Worm (Caenorhabditis elegans) whole organism, L3 larva: ENCODE data around the gene K11G9.5.
A peak's percentile ranks its signal among the peaks of the same experiment; 100 is the strongest.

Experiments used
- R02D3.7 ChIP-seq: fragments of 150-350 bp; optimal IDR thresholded peaks from 2 replicates; lab custom pipeline; 2014; ENCODE audit warnings: missing biosample characterization, missing genetic modification characterization
- ZK546.5 ChIP-seq: sonication (generic microtip); optimal IDR thresholded peaks from 2 replicates; lab custom pipeline; 2017; ENCODE audit warnings: missing biosample characterization, missing genetic modification characterization
- ama-1 ChIP-seq: fragments of 150-350 bp; optimal IDR thresholded peaks from 2 replicates; lab custom pipeline; 2018
- ceh-16 ChIP-seq: sonication (generic microtip); optimal IDR thresholded peaks from 2 replicates; lab custom pipeline; 2017; ENCODE audit warnings: missing biosample characterization, missing genetic modification characterization
- ceh-28 ChIP-seq: fragments of 150-350 bp; optimal IDR thresholded peaks from 2 replicates; lab custom pipeline; 2014; ENCODE audit warnings: missing biosample characterization, missing genetic modification reagents, missing genetic modification characterization
- ceh-9 ChIP-seq: sonication (generic microtip); optimal IDR thresholded peaks from 2 replicates; lab custom pipeline; 2018; ENCODE audit warnings: missing biosample characterization, missing genetic modification characterization
- daf-12 ChIP-seq: fragments of 150-350 bp; optimal IDR thresholded peaks from 2 replicates; lab custom pipeline; 2014; ENCODE audit warnings: missing biosample characterization, missing genetic modification reagents, missing genetic modification characterization
- egl-27 ChIP-seq: sonication (generic microtip); optimal IDR thresholded peaks from 4 replicates; lab custom pipeline; 2017; ENCODE audit warnings: missing biosample characterization, missing genetic modification reagents, missing genetic modification characterization
- egl-5 ChIP-seq: fragments of 150-350 bp; optimal IDR thresholded peaks from 2 replicates; lab custom pipeline; 2017; ENCODE audit warnings: missing biosample characterization, missing genetic modification reagents, missing genetic modification characterization, inconsistent platforms
- elt-2 ChIP-seq: sonication (generic microtip); optimal IDR thresholded peaks from 2 replicates; lab custom pipeline; 2016; ENCODE audit warnings: missing genetic modification reagents, mild to moderate bottlenecking, missing genetic modification characterization, missing compliant biosample characterization
- fkh-10 ChIP-seq: sonication (generic microtip); optimal IDR thresholded peaks from 2 replicates; lab custom pipeline; 2017; ENCODE audit warnings: missing biosample characterization, missing genetic modification reagents, missing genetic modification characterization
- fos-1 ChIP-seq: fragments of 150-350 bp; optimal IDR thresholded peaks from 2 replicates; lab custom pipeline; 2014; ENCODE audit warnings: missing biosample characterization, missing genetic modification characterization
- hmg-11 ChIP-seq: sonication (generic microtip); optimal IDR thresholded peaks from 2 replicates; lab custom pipeline; 2016; ENCODE audit warnings: missing genetic modification characterization, missing compliant biosample characterization
- jun-1 ChIP-seq: fragments of 150-350 bp; optimal IDR thresholded peaks from 2 replicates; lab custom pipeline; 2014; ENCODE audit warnings: missing biosample characterization, missing genetic modification reagents, missing genetic modification characterization
- lin-15B ChIP-seq: fragments of 150-350 bp; optimal IDR thresholded peaks from 2 replicates; lab custom pipeline; 2014; ENCODE audit warnings: missing biosample characterization, missing genetic modification characterization
- lin-39 ChIP-seq: fragments of 150-350 bp; optimal IDR thresholded peaks from 2 replicates; lab custom pipeline; 2018; ENCODE audit warnings: missing biosample characterization, missing genetic modification reagents, missing genetic modification characterization
- nfya-1 ChIP-seq: sonication (generic microtip); optimal IDR thresholded peaks from 2 replicates; lab custom pipeline; 2017; ENCODE audit warnings: missing genetic modification characterization, mild to moderate bottlenecking, missing compliant biosample characterization, antibody characterized with exemption, moderate library complexity; ENCODE audit not compliant: insufficient read depth
- nhr-11 ChIP-seq: fragments of 150-350 bp; optimal IDR thresholded peaks from 2 replicates; lab custom pipeline; 2014; ENCODE audit warnings: missing biosample characterization, missing genetic modification characterization
- nhr-12 ChIP-seq: fragments of 150-350 bp; optimal IDR thresholded peaks from 2 replicates; lab custom pipeline; 2014; ENCODE audit warnings: missing biosample characterization, missing genetic modification characterization
- nhr-23 ChIP-seq: fragments of 150-350 bp; optimal IDR thresholded peaks from 2 replicates; lab custom pipeline; 2014; ENCODE audit warnings: missing biosample characterization, missing genetic modification reagents, missing genetic modification characterization
- nhr-237 ChIP-seq: fragments of 150-350 bp; optimal IDR thresholded peaks from 2 replicates; lab custom pipeline; 2014; ENCODE audit warnings: missing biosample characterization, missing genetic modification characterization
- nhr-43 ChIP-seq: sonication (generic microtip); optimal IDR thresholded peaks from 2 replicates; lab custom pipeline; 2016; ENCODE audit warnings: mild to moderate bottlenecking, missing genetic modification characterization, missing compliant biosample characterization; ENCODE audit not compliant: poor library complexity, severe bottlenecking
- nhr-67 ChIP-seq: fragments of 150-350 bp; optimal IDR thresholded peaks from 2 replicates; lab custom pipeline; 2014; ENCODE audit warnings: missing biosample characterization, missing genetic modification characterization
- pha-4 ChIP-seq: fragments of 150-350 bp; optimal IDR thresholded peaks from 2 replicates; lab custom pipeline; 2014; ENCODE audit warnings: missing biosample characterization, missing genetic modification reagents, missing genetic modification characterization
- pqm-1 ChIP-seq: fragments of 150-350 bp; optimal IDR thresholded peaks from 2 replicates; lab custom pipeline; 2017; ENCODE audit warnings: missing biosample characterization, missing genetic modification characterization, inconsistent platforms
- sea-2 ChIP-seq: fragments of 150-350 bp; sonication (generic microtip); optimal IDR thresholded peaks from 4 replicates; lab custom pipeline; 2014; ENCODE audit warnings: missing biosample characterization, missing genetic modification reagents, missing genetic modification characterization
- skn-1 ChIP-seq: fragments of 150-350 bp; optimal IDR thresholded peaks from 2 replicates; lab custom pipeline; 2014; ENCODE audit warnings: missing biosample characterization, missing genetic modification characterization
- snpc-4 ChIP-seq: fragments of 150-350 bp; optimal IDR thresholded peaks from 2 replicates; lab custom pipeline; 2014; ENCODE audit warnings: missing biosample characterization, missing genetic modification characterization
- tbx-2 ChIP-seq: sonication (generic microtip); optimal IDR thresholded peaks from 2 replicates; lab custom pipeline; 2016; ENCODE audit warnings: mild to moderate bottlenecking, missing genetic modification characterization, missing compliant biosample characterization
- unc-39 ChIP-seq: sonication (generic microtip); optimal IDR thresholded peaks from 4 replicates; lab custom pipeline; 2017; ENCODE audit warnings: missing biosample characterization, missing genetic modification characterization
- unc-62 ChIP-seq: fragments of 150-350 bp; sonication (generic microtip); optimal IDR thresholded peaks from 4 replicates; lab custom pipeline; 2014; ENCODE audit warnings: missing biosample characterization, missing genetic modification reagents, missing genetic modification characterization
- ztf-11 ChIP-seq: fragments of 150-350 bp; optimal IDR thresholded peaks from 2 replicates; lab custom pipeline; 2014; ENCODE audit warnings: missing biosample characterization, missing genetic modification characterization
- ztf-4 ChIP-seq: fragments of 150-350 bp; optimal IDR thresholded peaks from 2 replicates; lab custom pipeline; 2014; ENCODE audit warnings: missing biosample characterization, missing genetic modification characterization

K11G9.5 gene

ce11 chrV:6726279-6726678, 38.0 kb upstream of the K11G9.5 start:
- no peak for TF ChIP-seq nhr-237
- no peak for TF ChIP-seq nhr-12
- TF ChIP-seq egl-27 (tag; lab: Kevin White, UChicago) = no peak
- TF ChIP-seq sea-2 = no peak
- TF ChIP-seq unc-39 (tag; lab: Kevin White, UChicago) = no peak
- no peak for TF ChIP-seq R02D3.7
- TF ChIP-seq jun-1 (tag; lab: Kevin White, UChicago) = no peak
- TF ChIP-seq nhr-67 (tag; lab: Kevin White, UChicago) = no peak
- no peak for TF ChIP-seq tbx-2 (tag; lab: Kevin White, UChicago)
- TF ChIP-seq snpc-4 (tag; lab: Kevin White, UChicago) = no peak
- no peak for TF ChIP-seq fos-1
- TF ChIP-seq ama-1 (lab: Kevin White, UChicago) = no peak
- no peak for TF ChIP-seq nhr-43

ce11 chrV:6722378-6722777, 34.1 kb upstream of the K11G9.5 start, which contains the start of gene ZC487.2:
Gene ZC487.2 (minus strand): TSS chrV:6722478.
- TF ChIP-seq nfya-1 (no peak), jun-1 (tag; lab: Kevin White, UChicago) (no peak), fos-1 (no peak), ztf-11 (tag; lab: Kevin White, UChicago) (no peak), ztf-4 (tag; lab: Kevin White, UChicago) (no peak), ceh-16 (tag; lab: Kevin White, UChicago) (no peak), nhr-43 (no peak), pha-4 (no peak), sea-2 (no peak), egl-5 (tag; lab: Kevin White, UChicago) (no peak), unc-62 (no peak), ZK546.5 (tag; lab: Kevin White, UChicago) (no peak), nhr-67 (tag; lab: Kevin White, UChicago) (no peak), nhr-11 (tag; lab: Kevin White, UChicago) (no peak), lin-15B (tag; lab: Kevin White, UChicago) (no peak), fkh-10 (GFP tag; lab: Kevin White, UChicago) (no peak)

ce11 chrV:6718232-6718631, 29.9 kb upstream of the K11G9.5 start, which contains the start of gene srg-30:
Gene srg-30 (minus strand): TSS chrV:6718332.
- TF ChIP-seq R02D3.7 (no peak), pqm-1 (tag; lab: Kevin White, UChicago) (no peak), egl-27 (tag; lab: Kevin White, UChicago) (no peak), nhr-23 (no peak), ceh-28 (no peak)

- TF ChIP-seq daf-12 (tag; lab: Kevin White, UChicago) (no peak), nfya-1 (peak; percentile 30), lin-15B (tag; lab: Kevin White, UChicago) (peak; percentile 42), hmg-11 (tag; lab: Kevin White, UChicago) (peak; percentile 16), pha-4 (peak; percentile 3)
Measured at ce11 chrV:6710462-6710861, 22.2 kb upstream of the K11G9.5 start, which contains the start of gene sna-1. Gene sna-1 (minus strand): TSS chrV:6710679.

ce11 chrV:6709050-6709683, 20.9 kb upstream of the K11G9.5 start, which contains the start of gene dlst-1:
Gene dlst-1 (minus strand): TSS chrV:6709101.
- TF ChIP-seq nhr-23 (peak; percentile 37), nhr-43 (peak; percentile 52), ceh-9 (tag; lab: Kevin White, UChicago) (no peak), skn-1 (tag; lab: Kevin White, UChicago) (peak; percentile 1), lin-39 (peak; percentile 74), lin-15B (tag; lab: Kevin White, UChicago) (peak; percentile 46), hmg-11 (tag; lab: Kevin White, UChicago) (peak; percentile 86), nfya-1 (peak; percentile 40), elt-2 (tag; lab: Kevin White, UChicago) (peak; percentile 26), egl-5 (tag; lab: Kevin White, UChicago) (no peak)
- TF ChIP-seq, all 47 proteins: peak for 8
